Worm (Caenorhabditis elegans) whole organism, L3 larva: ENCODE data around the gene F42A10.7.

Source experiments
- R02D3.7 ChIP-seq: fragments of 150-350 bp; optimal IDR thresholded peaks from 2 replicates; lab custom pipeline; 2014; ENCODE audit warnings: missing biosample characterization, missing genetic modification characterization
- ZK546.5 ChIP-seq: sonication (generic microtip); optimal IDR thresholded peaks from 2 replicates; lab custom pipeline; 2017; ENCODE audit warnings: missing biosample characterization, missing genetic modification characterization
- aly-2 ChIP-seq: fragments of 150-350 bp; optimal IDR thresholded peaks from 2 replicates; lab custom pipeline; 2014; ENCODE audit warnings: missing biosample characterization, missing genetic modification characterization
- ama-1 ChIP-seq: fragments of 150-350 bp; optimal IDR thresholded peaks from 2 replicates; lab custom pipeline; 2018
- ceh-16 ChIP-seq: sonication (generic microtip); optimal IDR thresholded peaks from 2 replicates; lab custom pipeline; 2017; ENCODE audit warnings: missing biosample characterization, missing genetic modification characterization
- ceh-28 ChIP-seq: fragments of 150-350 bp; optimal IDR thresholded peaks from 2 replicates; lab custom pipeline; 2014; ENCODE audit warnings: missing biosample characterization, missing genetic modification reagents, missing genetic modification characterization
- ceh-82 ChIP-seq: fragments of 150-350 bp; optimal IDR thresholded peaks from 2 replicates; lab custom pipeline; 2014; ENCODE audit warnings: missing biosample characterization, missing genetic modification characterization
- ceh-9 ChIP-seq: sonication (generic microtip); optimal IDR thresholded peaks from 2 replicates; lab custom pipeline; 2018; ENCODE audit warnings: missing biosample characterization, missing genetic modification characterization
- daf-12 ChIP-seq: fragments of 150-350 bp; optimal IDR thresholded peaks from 2 replicates; lab custom pipeline; 2014; ENCODE audit warnings: missing biosample characterization, missing genetic modification reagents, missing genetic modification characterization
- egl-27 ChIP-seq: sonication (generic microtip); optimal IDR thresholded peaks from 4 replicates; lab custom pipeline; 2017; ENCODE audit warnings: missing biosample characterization, missing genetic modification reagents, missing genetic modification characterization
- egl-5 ChIP-seq: fragments of 150-350 bp; optimal IDR thresholded peaks from 2 replicates; lab custom pipeline; 2017; ENCODE audit warnings: missing biosample characterization, missing genetic modification reagents, missing genetic modification characterization, inconsistent platforms
- elt-1 ChIP-seq: fragments of 150-350 bp; optimal IDR thresholded peaks from 2 replicates; lab custom pipeline; 2014; ENCODE audit warnings: missing biosample characterization, missing genetic modification characterization
- elt-2 ChIP-seq: sonication (generic microtip); optimal IDR thresholded peaks from 2 replicates; lab custom pipeline; 2016; ENCODE audit warnings: missing genetic modification reagents, mild to moderate bottlenecking, missing genetic modification characterization, missing compliant biosample characterization
- elt-3 ChIP-seq, 3 experiments: fragments of 150-350 bp in 1 of 3; sonication (generic microtip) in 2 of 3; optimal IDR thresholded peaks; 2 replicates in 2 of 3; 4 replicates in 1 of 3; lab custom pipeline; 2014 to 2017; ENCODE audit warnings: missing biosample characterization in 3 of 3, missing genetic modification characterization in 3 of 3
- eor-1 ChIP-seq, 2 experiments: fragments of 150-350 bp; optimal IDR thresholded peaks; 2 replicates each; lab custom pipeline; 2014 to 2018; ENCODE audit warnings: missing biosample characterization in 2 of 2, missing genetic modification characterization in 2 of 2
- fkh-10 ChIP-seq: sonication (generic microtip); optimal IDR thresholded peaks from 2 replicates; lab custom pipeline; 2017; ENCODE audit warnings: missing biosample characterization, missing genetic modification reagents, missing genetic modification characterization
- fkh-2 ChIP-seq: fragments of 150-350 bp; optimal IDR thresholded peaks from 2 replicates; lab custom pipeline; 2014; ENCODE audit warnings: missing biosample characterization, missing genetic modification reagents, missing genetic modification characterization
- fos-1 ChIP-seq: fragments of 150-350 bp; optimal IDR thresholded peaks from 2 replicates; lab custom pipeline; 2014; ENCODE audit warnings: missing biosample characterization, missing genetic modification characterization
- hmg-11 ChIP-seq: sonication (generic microtip); optimal IDR thresholded peaks from 2 replicates; lab custom pipeline; 2016; ENCODE audit warnings: missing genetic modification characterization, missing compliant biosample characterization
- jun-1 ChIP-seq: fragments of 150-350 bp; optimal IDR thresholded peaks from 2 replicates; lab custom pipeline; 2014; ENCODE audit warnings: missing biosample characterization, missing genetic modification reagents, missing genetic modification characterization
- lin-15B ChIP-seq: fragments of 150-350 bp; optimal IDR thresholded peaks from 2 replicates; lab custom pipeline; 2014; ENCODE audit warnings: missing biosample characterization, missing genetic modification characterization
- lin-39 ChIP-seq: fragments of 150-350 bp; optimal IDR thresholded peaks from 2 replicates; lab custom pipeline; 2018; ENCODE audit warnings: missing biosample characterization, missing genetic modification reagents, missing genetic modification characterization
- lsy-12 ChIP-seq: sonication (generic microtip); optimal IDR thresholded peaks from 2 replicates; lab custom pipeline; 2016; ENCODE audit warnings: mild to moderate bottlenecking, missing genetic modification characterization, missing compliant biosample characterization
- mdl-1 ChIP-seq: fragments of 150-350 bp; optimal IDR thresholded peaks from 2 replicates; lab custom pipeline; 2014; ENCODE audit warnings: missing biosample characterization, missing genetic modification characterization
- mml-1 ChIP-seq: fragments of 150-350 bp; sonication (generic microtip); optimal IDR thresholded peaks from 3 replicates; lab custom pipeline; 2014; ENCODE audit warnings: missing biosample characterization, missing genetic modification characterization
- nfya-1 ChIP-seq: sonication (generic microtip); optimal IDR thresholded peaks from 2 replicates; lab custom pipeline; 2017; ENCODE audit warnings: missing genetic modification characterization, mild to moderate bottlenecking, missing compliant biosample characterization, antibody characterized with exemption, moderate library complexity; ENCODE audit not compliant: insufficient read depth
- nhr-11 ChIP-seq: fragments of 150-350 bp; optimal IDR thresholded peaks from 2 replicates; lab custom pipeline; 2014; ENCODE audit warnings: missing biosample characterization, missing genetic modification characterization
- nhr-12 ChIP-seq: fragments of 150-350 bp; optimal IDR thresholded peaks from 2 replicates; lab custom pipeline; 2014; ENCODE audit warnings: missing biosample characterization, missing genetic modification characterization
- nhr-23 ChIP-seq: fragments of 150-350 bp; optimal IDR thresholded peaks from 2 replicates; lab custom pipeline; 2014; ENCODE audit warnings: missing biosample characterization, missing genetic modification reagents, missing genetic modification characterization
- nhr-237 ChIP-seq: fragments of 150-350 bp; optimal IDR thresholded peaks from 2 replicates; lab custom pipeline; 2014; ENCODE audit warnings: missing biosample characterization, missing genetic modification characterization
- nhr-25 ChIP-seq: sonication (generic microtip); optimal IDR thresholded peaks from 2 replicates; lab custom pipeline; 2017; ENCODE audit warnings: missing biosample characterization, missing genetic modification characterization
- nhr-28 ChIP-seq: fragments of 150-350 bp; optimal IDR thresholded peaks from 2 replicates; lab custom pipeline; 2014; ENCODE audit warnings: missing biosample characterization, missing genetic modification characterization
- nhr-43 ChIP-seq: sonication (generic microtip); optimal IDR thresholded peaks from 2 replicates; lab custom pipeline; 2016; ENCODE audit warnings: mild to moderate bottlenecking, missing genetic modification characterization, missing compliant biosample characterization; ENCODE audit not compliant: poor library complexity, severe bottlenecking
- nhr-67 ChIP-seq: fragments of 150-350 bp; optimal IDR thresholded peaks from 2 replicates; lab custom pipeline; 2014; ENCODE audit warnings: missing biosample characterization, missing genetic modification characterization
- nhr-76 ChIP-seq: fragments of 150-350 bp; sonication (generic microtip); optimal IDR thresholded peaks from 5 replicates; lab custom pipeline; 2014; ENCODE audit warnings: missing biosample characterization, missing genetic modification characterization
- nhr-77 ChIP-seq: fragments of 150-350 bp; optimal IDR thresholded peaks from 2 replicates; lab custom pipeline; 2014; ENCODE audit warnings: missing biosample characterization, missing genetic modification characterization
- pha-4 ChIP-seq: fragments of 150-350 bp; optimal IDR thresholded peaks from 2 replicates; lab custom pipeline; 2014; ENCODE audit warnings: missing biosample characterization, missing genetic modification reagents, missing genetic modification characterization
- pqm-1 ChIP-seq: fragments of 150-350 bp; optimal IDR thresholded peaks from 2 replicates; lab custom pipeline; 2017; ENCODE audit warnings: missing biosample characterization, missing genetic modification characterization, inconsistent platforms
- sea-2 ChIP-seq: fragments of 150-350 bp; sonication (generic microtip); optimal IDR thresholded peaks from 4 replicates; lab custom pipeline; 2014; ENCODE audit warnings: missing biosample characterization, missing genetic modification reagents, missing genetic modification characterization
- skn-1 ChIP-seq: fragments of 150-350 bp; optimal IDR thresholded peaks from 2 replicates; lab custom pipeline; 2014; ENCODE audit warnings: missing biosample characterization, missing genetic modification characterization
- snpc-4 ChIP-seq: fragments of 150-350 bp; optimal IDR thresholded peaks from 2 replicates; lab custom pipeline; 2014; ENCODE audit warnings: missing biosample characterization, missing genetic modification characterization
- tbx-2 ChIP-seq: sonication (generic microtip); optimal IDR thresholded peaks from 2 replicates; lab custom pipeline; 2016; ENCODE audit warnings: mild to moderate bottlenecking, missing genetic modification characterization, missing compliant biosample characterization
- unc-39 ChIP-seq: sonication (generic microtip); optimal IDR thresholded peaks from 4 replicates; lab custom pipeline; 2017; ENCODE audit warnings: missing biosample characterization, missing genetic modification characterization
- unc-62 ChIP-seq: fragments of 150-350 bp; sonication (generic microtip); optimal IDR thresholded peaks from 4 replicates; lab custom pipeline; 2014; ENCODE audit warnings: missing biosample characterization, missing genetic modification reagents, missing genetic modification characterization
- zag-1 ChIP-seq: fragments of 150-350 bp; optimal IDR thresholded peaks from 2 replicates; lab custom pipeline; 2014; ENCODE audit warnings: missing biosample characterization, missing genetic modification characterization
- ztf-11 ChIP-seq: fragments of 150-350 bp; optimal IDR thresholded peaks from 2 replicates; lab custom pipeline; 2014; ENCODE audit warnings: missing biosample characterization, missing genetic modification characterization
- ztf-4 ChIP-seq: fragments of 150-350 bp; optimal IDR thresholded peaks from 2 replicates; lab custom pipeline; 2014; ENCODE audit warnings: missing biosample characterization, missing genetic modification characterization

F42A10.7 gene

ce11 chrIII:6206161-6206853, 27.8 kb upstream of the F42A10.7 start, which contains the start of the genes sna-3 and rps-3:
Gene sna-3 (minus strand): TSS chrIII:6206211.
Gene rps-3 (plus strand): TSS chrIII:6206803.
- TF ChIP-seq mdl-1 (no peak), nhr-25 (tag; lab: Kevin White, UChicago) (peak; percentile 83), nhr-23 (tag; lab: Kevin White, UChicago) (peak; percentile 76), sea-2 (GFP tag; lab: Kevin White, UChicago) (no peak), mml-1 (tag; lab: Kevin White, UChicago) (no peak), aly-2 (tag; lab: Kevin White, UChicago) (no peak), zag-1 (tag; lab: Kevin White, UChicago) (no peak), nhr-237 (tag; lab: Kevin White, UChicago) (no peak), snpc-4 (tag; lab: Kevin White, UChicago) (no peak), elt-1 (tag; lab: Kevin White, UChicago) (no peak), unc-62 (GFP tag; lab: Kevin White, UChicago) (no peak), elt-2 (tag; lab: Kevin White, UChicago) (peak; percentile 47), pha-4 (tag; lab: Kevin White, UChicago) (peak; percentile 92), nhr-28 (tag; lab: Kevin White, UChicago) (no peak), ztf-4 (tag; lab: Kevin White, UChicago) (no peak), fkh-10 (GFP tag; lab: Kevin White, UChicago) (no peak), lsy-12 (peak; percentile 29), ceh-28 (peak; percentile 57), skn-1 (no peak), pqm-1 (peak; percentile 65), ZK546.5 (no peak), ztf-11 (tag; lab: Kevin White, UChicago) (no peak), ceh-82 (tag; lab: Kevin White, UChicago) (no peak), nhr-11 (peak; percentile 31), nhr-77 (tag; lab: Kevin White, UChicago) (no peak), egl-5 (tag; lab: Kevin White, UChicago) (peak; percentile 34), egl-27 (tag; lab: Kevin White, UChicago) (no peak), R02D3.7 (peak; percentile 62), tbx-2 (no peak), lin-39 (peak; percentile 63), unc-39 (tag; lab: Kevin White, UChicago) (no peak), fkh-2 (tag; lab: Kevin White, UChicago) (no peak), eor-1 (tag; optimal IDR thresholded peaks at IDR 0.05; lab: Kevin White, UChicago) (no peak), nhr-12 (no peak), nhr-67 (tag; lab: Kevin White, UChicago) (no peak), fos-1 (tag; lab: Kevin White, UChicago) (no peak), elt-3 (tag; optimal IDR thresholded peaks at IDR 0.05; lab: Kevin White, UChicago) (no peak), ama-1 (lab: Kevin White, UChicago) (peak; percentile 40), jun-1 (tag; lab: Kevin White, UChicago) (peak; percentile 8), nhr-76 (tag; lab: Kevin White, UChicago) (no peak), nfya-1 (tag; lab: Kevin White, UChicago) (peak; percentile 90), ceh-9 (tag; lab: Kevin White, UChicago) (no peak), daf-12 (tag; lab: Kevin White, UChicago) (no peak), nhr-43 (peak; percentile 43), lin-15B (peak; percentile 84), hmg-11 (tag; lab: Kevin White, UChicago) (peak; percentile 73), ceh-16 (tag; lab: Kevin White, UChicago) (no peak)
